Fruit fly (Drosophila melanogaster) whole organism, adult: ENCODE measurements around the gene FoxL1.

ENCODE experiments used
- CG14711 ChIP-seq: fragments of 200-800 bp; sonication (Bioruptor generic); optimal IDR thresholded peaks from 2 replicates; lab custom pipeline; 2018; ENCODE audit warnings: missing biosample characterization, mild to moderate bottlenecking, missing genetic modification characterization, moderate library complexity
- CG5204 ChIP-seq: fragments of 200-800 bp; sonication (Bioruptor generic); optimal IDR thresholded peaks from 2 replicates; lab custom pipeline; 2016; ENCODE audit warnings: missing biosample characterization, missing genetic modification characterization
- CG7101 ChIP-seq: fragments of 200-800 bp; sonication (Bioruptor generic); optimal IDR thresholded peaks from 2 replicates; lab custom pipeline; 2018; ENCODE audit warnings: missing biosample characterization, mild to moderate bottlenecking, missing genetic modification characterization, moderate library complexity
- Clk ChIP-seq: fragments of 200-800 bp; sonication (Bioruptor generic); optimal IDR thresholded peaks from 2 replicates; lab custom pipeline; 2017; ENCODE audit warnings: missing biosample characterization, missing genetic modification characterization
- Hr96 ChIP-seq: fragments of 200-800 bp; sonication (Bioruptor generic); optimal IDR thresholded peaks from 2 replicates; lab custom pipeline; 2016; ENCODE audit warnings: missing biosample characterization, missing genetic modification characterization

dm6 chr3L:4069069-4069468, 50.4 kb downstream of the FoxL1 start, which contains the start of gene CG32259:
- TF ChIP-seq CG7101 = no peak
- no peak for TF ChIP-seq CG5204
- TF ChIP-seq Clk (GFP tag; lab: Kevin White, UChicago) = no peak
- peak; percentile 42 for TF ChIP-seq CG14711 (tag; lab: Kevin White, UChicago)
- no peak for TF ChIP-seq Hr96 (GFP tag; lab: Kevin White, UChicago)
